Fruit fly (Drosophila melanogaster): ENCODE results near the gene CG34051.

CG34051 gene

DNA sequence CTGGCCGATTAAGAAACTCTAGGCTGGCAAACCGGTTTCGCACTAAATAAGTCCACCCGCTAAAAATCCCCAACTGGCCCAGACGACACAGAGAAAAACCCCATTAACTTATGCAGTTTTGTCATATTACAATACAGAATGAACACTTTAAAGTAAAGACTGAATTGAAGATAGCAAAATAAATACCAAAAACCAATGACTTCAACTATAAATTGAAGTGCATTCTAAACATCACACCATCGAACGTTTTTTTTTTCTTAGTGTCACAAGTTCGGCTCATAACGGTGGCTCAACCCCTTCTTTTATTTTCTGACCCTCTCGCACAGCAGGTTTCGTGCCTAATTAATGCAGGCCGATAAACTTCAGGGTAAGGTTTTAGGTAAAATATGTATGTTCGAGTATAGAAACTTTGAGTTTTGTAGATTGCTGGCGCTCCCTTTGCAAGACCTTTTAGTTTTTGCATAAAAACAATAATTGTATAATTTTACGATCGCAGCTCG lies 19.4 kb downstream of the CG34051 start (continued):
- TF ChIP-seq pdm3 (GFP tag; optimal IDR thresholded peaks at IDR 0.05) (peak; percentile 90), CG11902 (GFP tag; optimal IDR thresholded peaks at IDR 0.05) (peak; percentile 43), dac (GFP tag; optimal IDR thresholded peaks at IDR 0.05) (no peak), Sox102F (GFP tag; optimal IDR thresholded peaks at IDR 0.05) (peak; percentile 86), eg (GFP tag; IDR thresholded peaks at IDR 0.05) (peak; percentile 89), CG1621 (tag; optimal IDR thresholded peaks at IDR 0.05) (peak; percentile 89), CG10631 (GFP tag; optimal IDR thresholded peaks at IDR 0.05) (peak; percentile 87), CG8632 (GFP tag; optimal IDR thresholded peaks at IDR 0.05) (peak; percentile 88), CG16779 (tag; optimal IDR thresholded peaks at IDR 0.05) (peak; percentile 67), Eip78C (GFP tag) (peak; percentile 88), Eip93F (GFP tag; optimal IDR thresholded peaks at IDR 0.05) (no peak), CG4318 (GFP tag; optimal IDR thresholded peaks at IDR 0.05) (peak; percentile 62), lz (GFP tag; optimal IDR thresholded peaks at IDR 0.05) (peak; percentile 84), cyc (GFP tag; optimal IDR thresholded peaks at IDR 0.05) (peak; percentile 32), CG8119 (GFP tag; IDR thresholded peaks at IDR 0.05) (peak; percentile 89), CG31627 (GFP tag; optimal IDR thresholded peaks at IDR 0.05) (peak; percentile 86), salr (GFP tag; optimal IDR thresholded peaks at IDR 0.05) (peak; percentile 77 to 80), CG15336 (GFP tag; IDR thresholded peaks at IDR 0.05) (peak; percentile 89), CG3919 (GFP tag; optimal IDR thresholded peaks at IDR 0.05) (peak; percentile 70), CG6808 (GFP tag; optimal IDR thresholded peaks at IDR 0.05) (peak; percentile 85), spab (GFP tag; optimal IDR thresholded peaks at IDR 0.05) (peak; percentile 87), vri (GFP tag; optimal IDR thresholded peaks at IDR 0.05) (peak; percentile 67), achi (GFP tag; optimal IDR thresholded peaks at IDR 0.05) (peak; percentile 90), net (GFP tag; optimal IDR thresholded peaks at IDR 0.05) (peak; percentile 90), Blimp-1 (GFP tag; optimal IDR thresholded peaks at IDR 0.05) (peak; percentile 42), fd85E (GFP tag; optimal IDR thresholded peaks at IDR 0.05) (peak; percentile 3), fd59A (GFP tag; optimal IDR thresholded peaks at IDR 0.05) (peak; percentile 85)

dm6 chr2L:19940036-19940435 lies 20.8 kb downstream of the CG34051 start:
- peak; percentile 40 for TF ChIP-seq Eip78C (GFP tag)
- peak; percentile 22 to 90 for TF ChIP-seq ss (GFP tag; optimal IDR thresholded peaks at IDR 0.05)
- TF ChIP-seq salr (GFP tag; optimal IDR thresholded peaks at IDR 0.05) = no peak

dm6 chr2L:19937804-19938461 lies 22.9 kb downstream of the CG34051 start:
- TF ChIP-seq Eip78C (GFP tag) (peak; percentile 19), fkh (GFP tag; optimal IDR thresholded peaks at IDR 0.05) (peak; percentile 31), Eip93F (GFP tag; optimal IDR thresholded peaks at IDR 0.05) (no peak)

DNA sequence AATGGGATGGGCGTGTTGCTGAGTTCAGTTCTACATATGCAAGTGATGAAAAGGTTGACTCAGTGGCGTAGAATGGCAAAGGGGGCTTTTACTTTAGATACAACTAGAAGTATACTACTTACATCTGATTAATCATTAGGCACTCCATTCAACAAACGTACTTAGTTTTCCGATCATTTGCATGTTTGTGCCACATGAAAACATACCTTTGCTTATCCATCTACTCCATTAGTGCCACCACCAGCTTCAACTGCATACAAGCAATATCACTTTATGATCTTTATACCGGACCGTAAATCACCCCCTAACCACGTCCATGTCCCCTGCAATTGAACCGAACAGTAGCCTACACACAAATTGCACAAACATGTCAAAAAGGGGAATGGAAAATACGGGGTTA lies 24.7 kb downstream of the CG34051 start:
- peak; percentile 59 for TF ChIP-seq CG3032 (tag; optimal IDR thresholded peaks at IDR 0.05)
- peak; percentile 24 for TF ChIP-seq CG10631 (GFP tag; optimal IDR thresholded peaks at IDR 0.05)
- peak; percentile 49 for TF ChIP-seq CG10669 (GFP tag; optimal IDR thresholded peaks at IDR 0.05)
- TF ChIP-seq Eip78C (GFP tag) = peak; percentile 52
- TF ChIP-seq CG8119 (GFP tag; IDR thresholded peaks at IDR 0.05) = peak; percentile 66; the same call in 2 of the 3 replicates
- TF ChIP-seq CG32006 (GFP tag; optimal IDR thresholded peaks at IDR 0.05) = peak; percentile 61
- TF ChIP-seq CG31627 (GFP tag; optimal IDR thresholded peaks at IDR 0.05) = peak; percentile 50
- peak; percentile 43 for TF ChIP-seq OdsH (GFP tag; optimal IDR thresholded peaks at IDR 0.05)
- peak; percentile 19 for TF ChIP-seq Sox102F (GFP tag; optimal IDR thresholded peaks at IDR 0.05)
- peak; percentile 32 for TF ChIP-seq Hr39 (GFP tag; optimal IDR thresholded peaks at IDR 0.05)
- TF ChIP-seq CG1621 (tag; optimal IDR thresholded peaks at IDR 0.05) = peak; percentile 29
- TF ChIP-seq eg (GFP tag; IDR thresholded peaks at IDR 0.05) = peak; percentile 61
- TF ChIP-seq Sox14 (GFP tag; optimal IDR thresholded peaks at IDR 0.05) = peak; percentile 26
- peak; percentile 38 for TF ChIP-seq Eip75B (GFP tag; optimal IDR thresholded peaks at IDR 0.05)
- peak; percentile 18 for TF ChIP-seq Met (GFP tag; optimal IDR thresholded peaks at IDR 0.05)
- peak; percentile 21 for TF ChIP-seq CG11762 (GFP tag; optimal IDR thresholded peaks at IDR 0.05; ENCODE audit: insufficient read depth)
- peak; percentile 35 for TF ChIP-seq esn (GFP tag; optimal IDR thresholded peaks at IDR 0.05)
- TF ChIP-seq acj6 (GFP tag; optimal IDR thresholded peaks at IDR 0.05) = peak; percentile 36
- peak; percentile 29; the same call in 1 of the 3 replicates for TF ChIP-seq CG6163 (GFP tag; IDR thresholded peaks at IDR 0.05)
- TF ChIP-seq salr (GFP tag; optimal IDR thresholded peaks at IDR 0.05) = peak in 1 of 2 experiments; percentile 0
- peak; percentile 27 for TF ChIP-seq lz (GFP tag; optimal IDR thresholded peaks at IDR 0.05)
- peak; percentile 29 for TF ChIP-seq achi (GFP tag; optimal IDR thresholded peaks at IDR 0.05)
- peak; percentile 39 for TF ChIP-seq pdm3 (GFP tag; optimal IDR thresholded peaks at IDR 0.05)
- peak; percentile 23 for TF ChIP-seq net (GFP tag; optimal IDR thresholded peaks at IDR 0.05)
- TF ChIP-seq CG7368 (GFP tag; optimal IDR thresholded peaks at IDR 0.05) = peak; percentile 31
- TF ChIP-seq Sox15 (GFP tag; optimal IDR thresholded peaks at IDR 0.05) = peak; percentile 7

All from whole organism, prepupa.